Worm (Caenorhabditis elegans) whole organism, young adult: ENCODE results near the gene C47D12.4.

Experiments
- B0336.3 ChIP-seq: fragments of 200-800 bp; sonication (Bioruptor generic); IDR thresholded peaks from 2 replicates; pipeline ENCODE4 v1.3.6; 2022; ENCODE audit warnings: missing genetic modification characterization, missing compliant biosample characterization
- C06A6.2 ChIP-seq: fragments of 200-800 bp; sonication (Bioruptor generic); conservative IDR thresholded peaks from 2 replicates; pipeline ENCODE4 v1.3.6; 2022; ENCODE audit warnings: missing genetic modification characterization, missing compliant biosample characterization
- F52B5.7 ChIP-seq: sonication (generic microtip); optimal IDR thresholded peaks from 2 replicates; lab custom pipeline; 2016; ENCODE audit warnings: mild to moderate bottlenecking, missing genetic modification characterization, missing compliant biosample characterization
- K11D2.4 ChIP-seq: fragments of 200-800 bp; sonication (Bioruptor generic); IDR thresholded peaks from 2 replicates; pipeline ENCODE4 v1.3.6; 2022; ENCODE audit warnings: missing genetic modification reagents, missing genetic modification characterization, missing compliant biosample characterization
- K12H6.12 ChIP-seq: fragments of 200-800 bp; sonication (Bioruptor generic); optimal IDR thresholded peaks from 2 replicates; lab custom pipeline; 2018; ENCODE audit warnings: mild to moderate bottlenecking, missing genetic modification characterization, missing compliant biosample characterization
- Y53G8AR.9 ChIP-seq: fragments of 200-800 bp; sonication (Bioruptor generic); conservative IDR thresholded peaks from 2 replicates; pipeline ENCODE4 v1.3.6; 2022; ENCODE audit warnings: missing genetic modification reagents, missing genetic modification characterization, missing compliant biosample characterization
- Y56A3A.18 ChIP-seq: fragments of 200-800 bp; sonication (Bioruptor generic); IDR thresholded peaks from 2 replicates; pipeline ENCODE4 v1.3.6; 2022; ENCODE audit warnings: missing genetic modification reagents, missing genetic modification characterization, missing compliant biosample characterization
- Y67H2A.10 ChIP-seq: fragments of 200-800 bp; sonication (Bioruptor generic); conservative IDR thresholded peaks from 2 replicates; pipeline ENCODE4 v1.3.6; 2022; ENCODE audit warnings: missing genetic modification reagents, missing genetic modification characterization, missing compliant biosample characterization
- ZK185.1 ChIP-seq: sonication (generic microtip); optimal IDR thresholded peaks from 2 replicates; lab custom pipeline; 2016; ENCODE audit warnings: mild to moderate bottlenecking, missing genetic modification characterization, missing compliant biosample characterization; ENCODE audit not compliant: poor library complexity, severe bottlenecking
- ama-1 ChIP-seq, 3 experiments: fragments of 150-350 bp in 1 of 3; sonication (generic microtip) in 2 of 3; optimal IDR thresholded peaks; 2 replicates each; lab custom pipeline; 2014 to 2018; ENCODE audit warnings: missing biosample characterization in 2 of 3, missing genetic modification characterization in 2 of 3, missing genetic modification reagents in 2 of 3
- atf-7 ChIP-seq: sonication (generic microtip); optimal IDR thresholded peaks from 2 replicates; lab custom pipeline; 2017; ENCODE audit warnings: mild to moderate bottlenecking, missing genetic modification characterization, missing compliant biosample characterization
- athp-1 ChIP-seq: sonication (generic microtip); optimal IDR thresholded peaks from 2 replicates; lab custom pipeline; 2017; ENCODE audit warnings: mild to moderate bottlenecking, missing genetic modification characterization, missing compliant biosample characterization
- attf-3 ChIP-seq: fragments of 200-800 bp; sonication (Bioruptor generic); conservative IDR thresholded peaks from 2 replicates; pipeline ENCODE4 v1.3.6; 2022; ENCODE audit warnings: missing genetic modification reagents, missing genetic modification characterization, missing compliant biosample characterization
- attf-5 ChIP-seq: fragments of 200-800 bp; sonication (Bioruptor generic); optimal IDR thresholded peaks from 2 replicates; lab custom pipeline; 2018; ENCODE audit warnings: mild to moderate bottlenecking, missing genetic modification characterization, missing compliant biosample characterization
- bed-2 ChIP-seq: fragments of 200-800 bp; sonication (Bioruptor generic); IDR thresholded peaks from 2 replicates; pipeline ENCODE4 v1.3.6; 2022; ENCODE audit warnings: missing genetic modification reagents, missing genetic modification characterization, missing compliant biosample characterization
- cebp-1 ChIP-seq, 2 experiments: fragments of 200-800 bp in 1 of 2; sonication (Bioruptor generic) in 1 of 2; sonication (generic microtip) in 1 of 2; IDR thresholded peaks in 1 of 2; optimal IDR thresholded peaks in 1 of 2; 2 replicates each; pipeline versions ENCODE4 v1.3.6 to Lab custom; 2017 to 2022; ENCODE audit warnings: missing compliant biosample characterization in 2 of 2, missing genetic modification characterization in 2 of 2, mild to moderate bottlenecking in 1 of 2, missing genetic modification reagents in 1 of 2, moderate library complexity in 1 of 2
- ceh-27 ChIP-seq: fragments of 200-800 bp; sonication (Bioruptor generic); optimal IDR thresholded peaks from 2 replicates; lab custom pipeline; 2018; ENCODE audit warnings: mild to moderate bottlenecking, missing genetic modification characterization, moderate library complexity, missing compliant biosample characterization
- ceh-91 ChIP-seq: fragments of 200-800 bp; sonication (Bioruptor generic); IDR thresholded peaks from 2 replicates; pipeline ENCODE4 v1.3.6; 2022; ENCODE audit warnings: missing genetic modification reagents, missing genetic modification characterization, missing compliant biosample characterization
- chd-7 ChIP-seq: sonication (generic microtip); optimal IDR thresholded peaks from 2 replicates; lab custom pipeline; 2016; ENCODE audit warnings: mild to moderate bottlenecking, missing genetic modification characterization, moderate library complexity, missing compliant biosample characterization
- efl-1 ChIP-seq: fragments of 150-350 bp; optimal IDR thresholded peaks from 2 replicates; lab custom pipeline; 2014; ENCODE audit warnings: missing biosample characterization, missing genetic modification reagents, missing genetic modification characterization
- ekl-4 ChIP-seq: fragments of 200-800 bp; sonication (Bioruptor generic); IDR thresholded peaks from 2 replicates; pipeline ENCODE4 v1.3.6; 2022; ENCODE audit warnings: missing genetic modification reagents, missing genetic modification characterization, missing compliant biosample characterization
- ets-4 ChIP-seq: fragments of 200-800 bp; sonication (Bioruptor generic); optimal IDR thresholded peaks from 2 replicates; lab custom pipeline; 2018; ENCODE audit warnings: mild to moderate bottlenecking, missing genetic modification characterization, missing compliant biosample characterization
- gei-17 ChIP-seq: fragments of 200-800 bp; sonication (Bioruptor generic); optimal IDR thresholded peaks from 2 replicates; lab custom pipeline; 2018; ENCODE audit warnings: mild to moderate bottlenecking, missing genetic modification characterization, missing compliant biosample characterization
- hlh-26 ChIP-seq: fragments of 200-800 bp; sonication (Bioruptor generic); conservative IDR thresholded peaks from 2 replicates; pipeline ENCODE4 v1.3.6; 2022; ENCODE audit warnings: missing genetic modification reagents, missing genetic modification characterization, missing compliant biosample characterization
- hmg-1.2 ChIP-seq: fragments of 200-800 bp; sonication (Bioruptor generic); IDR thresholded peaks from 2 replicates; pipeline ENCODE4 v1.3.6; 2022; ENCODE audit warnings: missing genetic modification reagents, missing genetic modification characterization, missing compliant biosample characterization
- hmg-20 ChIP-seq: fragments of 200-800 bp; sonication (Bioruptor generic); IDR thresholded peaks from 2 replicates; pipeline ENCODE4 v1.3.6; 2022; ENCODE audit warnings: missing genetic modification reagents, missing genetic modification characterization, missing compliant biosample characterization
- let-526 ChIP-seq: fragments of 200-800 bp; sonication (Bioruptor generic); IDR thresholded peaks from 2 replicates; pipeline ENCODE4 v1.3.6; 2022; ENCODE audit warnings: missing genetic modification reagents, missing genetic modification characterization, missing compliant biosample characterization
- let-607 ChIP-seq, 2 experiments: fragments of 200-800 bp in 1 of 2; sonication (Bioruptor generic) in 1 of 2; sonication (generic microtip) in 1 of 2; optimal IDR thresholded peaks; 2 replicates each; lab custom pipeline; 2016 to 2018; ENCODE audit warnings: mild to moderate bottlenecking in 2 of 2, missing compliant biosample characterization in 2 of 2, missing genetic modification characterization in 2 of 2, moderate library complexity in 2 of 2, missing genotype in 1 of 2
- lin-26 ChIP-seq: fragments of 200-800 bp; sonication (Bioruptor generic); IDR thresholded peaks from 2 replicates; pipeline ENCODE4 v1.3.6; 2022; ENCODE audit warnings: missing genetic modification reagents, missing genetic modification characterization, missing compliant biosample characterization
- lin-35 ChIP-seq, 3 experiments: fragments of 150-350 bp in 2 of 3; sonication (generic microtip) in 1 of 3; optimal IDR thresholded peaks; 2 replicates each; lab custom pipeline; 2014 to 2018; ENCODE audit warnings: missing biosample characterization in 3 of 3, missing genetic modification characterization in 3 of 3, missing genetic modification reagents in 3 of 3
- lin-40 ChIP-seq: sonication (generic microtip); optimal IDR thresholded peaks from 2 replicates; lab custom pipeline; 2016; ENCODE audit warnings: missing genetic modification characterization, mild to moderate bottlenecking, missing compliant biosample characterization, missing genotype, missing genetic modification reagents
- lin-54 ChIP-seq: fragments of 200-800 bp; sonication (Bioruptor generic); optimal IDR thresholded peaks from 2 replicates; lab custom pipeline; 2018; ENCODE audit warnings: mild to moderate bottlenecking, missing genetic modification characterization, missing compliant biosample characterization
- lsl-1 ChIP-seq: fragments of 200-800 bp; sonication (Bioruptor generic); optimal IDR thresholded peaks from 2 replicates; lab custom pipeline; 2018; ENCODE audit warnings: mild to moderate bottlenecking, missing genetic modification characterization, moderate library complexity, missing compliant biosample characterization
- madf-10 ChIP-seq: sonication (generic microtip); optimal IDR thresholded peaks from 2 replicates; lab custom pipeline; 2016; ENCODE audit warnings: mild to moderate bottlenecking, missing genetic modification characterization, missing compliant biosample characterization
- mcd-1 ChIP-seq: fragments of 200-800 bp; sonication (Bioruptor generic); IDR thresholded peaks from 2 replicates; pipeline ENCODE4 v1.3.6; 2022; ENCODE audit warnings: missing genetic modification reagents, missing genetic modification characterization, missing compliant biosample characterization
- nfyb-1 ChIP-seq: fragments of 200-800 bp; sonication (Bioruptor generic); IDR thresholded peaks from 2 replicates; pipeline ENCODE4 v1.3.6; 2022; ENCODE audit warnings: missing genetic modification reagents, missing genetic modification characterization, missing compliant biosample characterization
- nhr-80 ChIP-seq: sonication (generic microtip); optimal IDR thresholded peaks from 2 replicates; lab custom pipeline; 2016; ENCODE audit warnings: missing genetic modification characterization, missing compliant biosample characterization
- pbrm-1 ChIP-seq: fragments of 200-800 bp; sonication (Bioruptor generic); IDR thresholded peaks from 2 replicates; pipeline ENCODE4 v1.3.6; 2022; ENCODE audit warnings: missing genetic modification reagents, missing genetic modification characterization, missing compliant biosample characterization
- repo-1 ChIP-seq: sonication (generic microtip); optimal IDR thresholded peaks from 2 replicates; lab custom pipeline; 2017; ENCODE audit warnings: mild to moderate bottlenecking, missing genetic modification characterization, missing compliant biosample characterization
- somi-1 ChIP-seq: fragments of 200-800 bp; sonication (Bioruptor generic); optimal IDR thresholded peaks from 2 replicates; lab custom pipeline; 2018; ENCODE audit warnings: mild to moderate bottlenecking, missing genetic modification characterization, missing compliant biosample characterization
- tbp1 ChIP-seq: fragments of 200-800 bp; sonication (Bioruptor generic); optimal IDR thresholded peaks from 2 replicates; lab custom pipeline; 2018; ENCODE audit warnings: mild to moderate bottlenecking, missing genetic modification characterization, missing compliant biosample characterization
- tlf-1 ChIP-seq: fragments of 200-800 bp; sonication (Bioruptor generic); optimal IDR thresholded peaks from 2 replicates; lab custom pipeline; 2018; ENCODE audit warnings: mild to moderate bottlenecking, missing genetic modification characterization, missing compliant biosample characterization
- unc-62 ChIP-seq: fragments of 150-350 bp; optimal IDR thresholded peaks from 2 replicates; lab custom pipeline; 2014; ENCODE audit warnings: missing biosample characterization, missing genetic modification reagents, missing genetic modification characterization
- zfh-2 ChIP-seq: fragments of 200-800 bp; sonication (Bioruptor generic); conservative IDR thresholded peaks from 2 replicates; pipeline ENCODE4 v1.3.6; 2022; ENCODE audit warnings: missing genetic modification reagents, missing genetic modification characterization, missing compliant biosample characterization
- ztf-26 ChIP-seq: sonication (generic microtip); optimal IDR thresholded peaks from 2 replicates; lab custom pipeline; 2017; ENCODE audit warnings: missing genetic modification characterization, missing compliant biosample characterization
- ztf-28 ChIP-seq: fragments of 200-800 bp; sonication (Bioruptor generic); IDR thresholded peaks from 2 replicates; pipeline ENCODE4 v1.3.6; 2022; ENCODE audit warnings: missing genetic modification reagents, missing genetic modification characterization, missing compliant biosample characterization
- ztf-6 ChIP-seq: fragments of 200-800 bp; sonication (Bioruptor generic); IDR thresholded peaks from 2 replicates; pipeline ENCODE4 v1.3.6; 2022; ENCODE audit warnings: missing genetic modification reagents, missing genetic modification characterization, missing compliant biosample characterization

C47D12.4 gene

ce11 chrII:11635745-11636161, 45.8 kb upstream of the C47D12.4 start:
- peak; percentile 64 for TF ChIP-seq zfh-2 (GFP tag; lab: Robert Waterston, UW)
- peak; percentile 34; the same call in 1 of the 2 replicates for TF ChIP-seq nfyb-1
- peak; percentile 56; the same call in 1 of the 2 replicates for TF ChIP-seq pbrm-1 (GFP tag; lab: Robert Waterston, UW)
- TF ChIP-seq lin-54: peak; percentile 33
- peak; percentile 16 for TF ChIP-seq attf-5 (GFP tag; lab: Kevin White, UChicago)
- peak; percentile 49; the same call in 1 of the 2 replicates for TF ChIP-seq mcd-1 (GFP tag; lab: Robert Waterston, UW)
- peak; percentile 58 for TF ChIP-seq atf-7 (tag; lab: Kevin White, UChicago)
- peak; percentile 44 for TF ChIP-seq gei-17 (GFP tag; lab: Kevin White, UChicago)
- peak; percentile 66 for TF ChIP-seq chd-7
- TF ChIP-seq unc-62 (GFP tag; lab: Kevin White, UChicago): peak; percentile 70
- TF ChIP-seq lin-35 (GFP tag; optimal IDR thresholded peaks at IDR 0.05; lab: Kevin White, UChicago): peak in 1 of 3 experiments; percentile 46
- peak; percentile 30 for TF ChIP-seq nhr-80 (tag; lab: Kevin White, UChicago)
- peak; percentile 26 for TF ChIP-seq madf-10
- TF ChIP-seq F52B5.7 (tag; lab: Kevin White, UChicago): peak; percentile 54
- no peak for TF ChIP-seq bed-2
- TF ChIP-seq let-607 (tag; optimal IDR thresholded peaks at IDR 0.05; lab: Kevin White, UChicago): peak in 1 of 2 experiments; percentile 76
- peak; percentile 55; the same call in 1 of the 2 replicates for TF ChIP-seq C06A6.2 (GFP tag; lab: Robert Waterston, UW)
- TF ChIP-seq tbp1 (GFP tag; lab: Kevin White, UChicago): peak; percentile 31
- peak; percentile 37 for TF ChIP-seq repo-1 (tag; lab: Kevin White, UChicago)
- TF ChIP-seq tlf-1: peak; percentile 59
- peak; percentile 23; the same call in 1 of the 2 replicates for TF ChIP-seq B0336.3 (GFP tag; lab: Robert Waterston, UW)
- peak; percentile 39 for TF ChIP-seq K12H6.12 (tag; lab: Kevin White, UChicago)
- TF ChIP-seq ekl-4: peak; percentile 64; the same call in 1 of the 2 replicates
- TF ChIP-seq ztf-26 (tag; lab: Kevin White, UChicago): peak; percentile 75
- no peak for TF ChIP-seq cebp-1 (GFP tag; IDR thresholded peaks at IDR 0.05; lab: Robert Waterston, UW)
- peak; percentile 31 for TF ChIP-seq cebp-1 (tag; optimal IDR thresholded peaks at IDR 0.05; lab: Kevin White, UChicago)
- no peak for TF ChIP-seq Y53G8AR.9
- TF ChIP-seq Y67H2A.10 (GFP tag; lab: Robert Waterston, UW): 0 out of 2 replicates have a peak, but pooled peaks have one; percentile 29
- TF ChIP-seq ztf-28 (GFP tag; lab: Robert Waterston, UW): no peak
- TF ChIP-seq let-526: peak; percentile 79; the same call in 1 of the 2 replicates
- peak; percentile 93 for TF ChIP-seq ama-1 (optimal IDR thresholded peaks at IDR 0.05; lab: Kevin White, UChicago)
- peak in 1 of 2 experiments; percentile 33 for TF ChIP-seq ama-1 (GFP tag; optimal IDR thresholded peaks at IDR 0.05; lab: Kevin White, UChicago)
- TF ChIP-seq K11D2.4: peak; percentile 20; the same call in 1 of the 2 replicates
- no peak for TF ChIP-seq hmg-20 (GFP tag; lab: Robert Waterston, UW)
- TF ChIP-seq lin-26 (GFP tag; lab: Robert Waterston, UW): 0 out of 2 replicates have a peak, but pooled peaks have one; percentile 43
- peak; percentile 13 for TF ChIP-seq athp-1
- peak; percentile 58 for TF ChIP-seq hmg-1.2
- TF ChIP-seq somi-1 (GFP tag; lab: Kevin White, UChicago): peak; percentile 77
- TF ChIP-seq ztf-6 (GFP tag; lab: Robert Waterston, UW): no peak
- peak; percentile 67 for TF ChIP-seq ceh-27
- TF ChIP-seq ets-4 (GFP tag; lab: Kevin White, UChicago): peak; percentile 7
- no peak for TF ChIP-seq lsl-1
- TF ChIP-seq Y56A3A.18: 0 out of 2 replicates have a peak, but pooled peaks have one; percentile 6
- no peak for TF ChIP-seq hlh-26 (GFP tag; lab: Robert Waterston, UW)
- peak; percentile 44 for TF ChIP-seq ZK185.1
- TF ChIP-seq efl-1 (GFP tag; lab: Kevin White, UChicago): no peak
- peak; percentile 78 for TF ChIP-seq lin-40 (tag; lab: Kevin White, UChicago)
- no peak for TF ChIP-seq attf-3
- TF ChIP-seq ceh-91 (GFP tag; lab: Robert Waterston, UW): no peak
